Worm (Caenorhabditis elegans) whole organism, dauer: Measurements from ENCODE around the gene ttx-1.

Experiments used
- unc-62 ChIP-seq: sonication (generic microtip); optimal IDR thresholded peaks from 2 replicates; lab custom pipeline; 2017; ENCODE audit warnings: missing biosample characterization, missing genetic modification reagents, missing genetic modification characterization

The ttx-1 gene

ce11 chrV:20022996-20023456 lies 41.0 kb downstream of the ttx-1 start, which contains the start of gene lgc-55:
lgc-55 (plus strand) TSS chrV:20023046.
- no peak for TF ChIP-seq unc-62 (GFP tag; lab: Kevin White, UChicago)

DNA sequence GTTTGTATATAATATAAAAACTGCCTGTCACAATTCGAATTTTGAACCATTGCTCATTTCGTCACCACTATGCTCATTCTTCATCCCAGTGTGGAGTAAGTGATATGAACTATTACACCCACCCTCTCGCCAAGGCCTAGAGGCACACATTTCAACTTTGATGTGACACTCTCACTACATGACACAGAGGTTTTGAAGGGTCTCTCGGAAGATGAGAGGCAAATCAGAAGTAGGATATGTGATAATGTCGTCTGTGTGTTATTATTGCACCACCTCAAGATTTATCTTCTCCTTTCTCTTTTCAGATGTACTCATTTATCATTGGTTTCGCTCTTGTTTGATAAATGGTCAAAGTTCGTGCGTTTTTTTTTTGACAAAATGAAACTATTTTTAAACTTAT lies 42.6 kb downstream of the ttx-1 start:
- no peak for TF ChIP-seq unc-62 (GFP tag; lab: Kevin White, UChicago)

- TF ChIP-seq unc-62 (GFP tag; lab: Kevin White, UChicago), result no peak
These were observed 52.3 kb downstream of the ttx-1 start, which contains the start of gene Y60A3A.21 for ce11 chrV:20011654-20012053. Y60A3A.21 (plus strand) TSS chrV:20011954.

DNA sequence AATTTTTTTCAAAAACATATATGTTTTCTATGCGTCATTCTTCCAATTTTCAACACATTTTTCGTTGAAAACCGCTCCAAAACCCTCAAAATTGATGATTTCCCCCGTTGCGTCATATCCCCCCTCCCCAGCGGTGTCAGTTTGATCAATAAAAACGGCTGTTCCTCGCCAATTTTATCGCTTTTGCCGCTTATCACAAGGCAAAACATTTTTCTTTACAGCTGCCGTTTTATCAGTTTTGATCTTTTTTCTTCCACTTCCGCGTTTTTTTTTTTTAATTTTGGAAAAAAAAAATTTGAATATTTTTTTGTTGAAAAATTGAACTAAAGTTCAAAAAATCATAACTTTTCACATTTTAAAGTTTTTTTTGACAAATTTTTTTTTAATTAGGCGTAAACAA lies 52.8 kb downstream of the ttx-1 start:
- no peak for TF ChIP-seq unc-62 (GFP tag; lab: Kevin White, UChicago)

DNA sequence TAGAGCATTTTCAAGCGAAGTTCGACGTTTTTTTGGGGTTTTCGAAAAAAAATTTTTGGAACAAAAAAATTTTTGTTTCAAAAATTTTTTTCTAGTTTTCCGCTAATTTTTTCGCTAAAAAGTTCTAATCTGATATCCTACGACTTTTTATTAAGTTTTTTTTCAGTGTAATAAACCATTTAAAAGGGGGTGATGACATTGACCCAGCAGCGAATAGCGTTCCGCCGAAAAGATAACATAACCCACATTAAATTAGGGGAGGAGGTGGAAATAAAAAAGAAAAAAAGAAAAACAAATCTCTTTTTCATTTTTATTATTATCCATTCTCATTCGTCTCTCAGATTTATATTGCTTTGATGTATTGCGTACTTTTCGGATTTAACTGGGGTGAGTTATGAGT lies 56.5 kb downstream of the ttx-1 start, which contains the start of gene Y60A3A.23:
Y60A3A.23 (plus strand) TSS at position 301 of the 400 bp plus-strand sequence.
- no peak for TF ChIP-seq unc-62 (GFP tag; lab: Kevin White, UChicago)

DNA sequence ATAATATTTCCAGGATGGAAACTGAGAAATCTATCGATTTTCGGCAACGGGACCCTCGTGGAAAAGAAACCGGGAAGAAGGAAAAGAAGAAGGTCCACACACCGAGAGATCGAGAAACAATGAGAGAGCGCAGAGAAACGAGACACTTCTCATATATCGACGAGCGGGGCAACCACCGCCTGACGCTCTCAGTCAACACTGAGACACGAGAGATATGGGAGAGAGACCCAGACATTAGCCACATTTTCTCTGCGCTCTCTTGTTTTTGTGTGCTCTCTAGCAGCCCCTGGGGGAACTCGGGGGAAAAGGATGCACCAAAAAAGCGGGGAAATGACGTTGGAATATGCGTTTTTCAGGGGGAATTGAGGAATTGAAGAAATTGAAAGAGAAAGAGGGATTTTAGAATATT lies 58.2 kb downstream of the ttx-1 start:
- TF ChIP-seq unc-62 (GFP tag; lab: Kevin White, UChicago), result no peak

ce11 chrV:20004385-20004784 lies 59.6 kb downstream of the ttx-1 start, which contains the start of gene unc-51:
unc-51 (minus strand) TSS chrV:20004485.
- no peak for TF ChIP-seq unc-62 (GFP tag; lab: Kevin White, UChicago)
